Fruit fly (Drosophila melanogaster) whole organism, embryonic: Measurements from ENCODE around the gene CG7381.
A peak's percentile ranks its signal among the peaks of the same experiment; 100 is the strongest.

Experiments
- Adf1 ChIP-seq: fragments of 200-800 bp; sonication (Bioruptor generic); IDR thresholded peaks from 2 replicates; pipeline ENCODE4 v1.3.6; 2022; ENCODE audit warnings: missing biosample characterization, missing genetic modification characterization
- Bdp1 ChIP-seq: fragments of 200-800 bp; sonication (Bioruptor generic); optimal IDR thresholded peaks from 3 replicates; lab custom pipeline; 2016; ENCODE audit warnings: missing biosample characterization, missing genetic modification characterization
- CG10209 ChIP-seq: fragments of 200-800 bp; sonication (Bioruptor generic); optimal IDR thresholded peaks from 3 replicates; lab custom pipeline; 2017; ENCODE audit warnings: missing biosample characterization, mild to moderate bottlenecking, missing genetic modification characterization, missing genetic modification reagents
- CG12104 ChIP-seq: fragments of 200-800 bp; sonication (Bioruptor generic); optimal IDR thresholded peaks from 3 replicates; lab custom pipeline; 2016; ENCODE audit warnings: missing biosample characterization, missing genetic modification characterization
- CG15073 ChIP-seq: fragments of 200-800 bp; sonication (Bioruptor generic); optimal IDR thresholded peaks from 2 replicates; lab custom pipeline; 2016; ENCODE audit warnings: missing biosample characterization, missing genetic modification characterization
- CG1529 ChIP-seq: fragments of 200-800 bp; sonication (Bioruptor generic); optimal IDR thresholded peaks from 3 replicates; lab custom pipeline; 2018; ENCODE audit warnings: missing biosample characterization, missing genetic modification characterization
- CG15514 ChIP-seq: fragments of 200-800 bp; sonication (Bioruptor generic); optimal IDR thresholded peaks from 3 replicates; lab custom pipeline; 2017; ENCODE audit warnings: missing biosample characterization, missing genetic modification characterization, mild to moderate bottlenecking, moderate library complexity, missing genetic modification reagents
- CG15601 ChIP-seq: fragments of 200-800 bp; sonication (Bioruptor generic); optimal IDR thresholded peaks from 3 replicates; lab custom pipeline; 2019; ENCODE audit warnings: missing biosample characterization, mild to moderate bottlenecking, missing genetic modification characterization, moderate library complexity
- CG15696 ChIP-seq: fragments of 200-800 bp; sonication (Bioruptor generic); optimal IDR thresholded peaks from 2 replicates; lab custom pipeline; 2019; ENCODE audit warnings: missing biosample characterization, mild to moderate bottlenecking, missing genetic modification characterization, moderate library complexity
- CG1647 ChIP-seq: fragments of 200-800 bp; sonication (Bioruptor generic); optimal IDR thresholded peaks from 3 replicates; lab custom pipeline; 2016; ENCODE audit warnings: missing biosample characterization, missing genetic modification characterization
- CG30020 ChIP-seq: fragments of 200-800 bp; optimal IDR thresholded peaks from 2 replicates; lab custom pipeline; 2019; ENCODE audit warnings: missing biosample characterization, mild to moderate bottlenecking, missing genetic modification characterization, moderate library complexity
- CG33557 ChIP-seq: fragments of 200-800 bp; sonication (Bioruptor generic); optimal IDR thresholded peaks from 2 replicates; lab custom pipeline; 2019; ENCODE audit warnings: missing biosample characterization, mild to moderate bottlenecking, missing genetic modification characterization, moderate library complexity
- CG6791 ChIP-seq: fragments of 200-800 bp; sonication (Bioruptor generic); IDR thresholded peaks from 3 replicates; pipeline ENCODE4 v1.3.6; 2022; ENCODE audit warnings: missing biosample characterization, missing genetic modification characterization; ENCODE audit not compliant: partially characterized antibody
- CG8944 ChIP-seq: fragments of 200-800 bp; sonication (Bioruptor generic); optimal IDR thresholded peaks from 3 replicates; lab custom pipeline; 2016; ENCODE audit warnings: missing biosample characterization, missing genetic modification characterization
- CG9727 ChIP-seq: fragments of 200-800 bp; sonication (Bioruptor generic); optimal IDR thresholded peaks from 3 replicates; lab custom pipeline; 2017; ENCODE audit warnings: missing biosample characterization, mild to moderate bottlenecking, missing genetic modification characterization
- D19A ChIP-seq: fragments of 200-800 bp; optimal IDR thresholded peaks from 3 replicates; lab custom pipeline; 2019; ENCODE audit warnings: missing biosample characterization, mild to moderate bottlenecking, missing genetic modification characterization, moderate library complexity
- Dip3 ChIP-seq: fragments of 200-800 bp; sonication (Bioruptor generic); optimal IDR thresholded peaks from 3 replicates; lab custom pipeline; 2016; ENCODE audit warnings: missing biosample characterization, missing genetic modification characterization
- Doc3 ChIP-seq: fragments of 200-800 bp; sonication (Bioruptor generic); IDR thresholded peaks from 3 replicates; pipeline ENCODE4 v1.3.6; 2022; ENCODE audit warnings: missing biosample characterization, missing genetic modification characterization; ENCODE audit not compliant: partially characterized antibody
- Gsc ChIP-seq: fragments of 200-800 bp; sonication (Bioruptor generic); IDR thresholded peaks from 2 replicates; pipeline ENCODE4 v1.3.6; 2022; ENCODE audit warnings: missing biosample characterization, missing genetic modification characterization
- MESR4 ChIP-seq: fragments of 200-800 bp; sonication (Bioruptor generic); optimal IDR thresholded peaks from 2 replicates; lab custom pipeline; 2018; ENCODE audit warnings: missing biosample characterization, mild to moderate bottlenecking, missing genetic modification characterization, moderate library complexity
- NK7.1 ChIP-seq: fragments of 200-800 bp; sonication (Bioruptor generic); optimal IDR thresholded peaks from 3 replicates; lab custom pipeline; 2016; ENCODE audit warnings: missing biosample characterization, missing genetic modification characterization
- Six4 ChIP-seq: fragments of 200-800 bp; sonication (Bioruptor generic); optimal IDR thresholded peaks from 2 replicates; lab custom pipeline; 2016; ENCODE audit warnings: missing biosample characterization, missing genetic modification characterization
- Sox102F ChIP-seq: fragments of 200-800 bp; sonication (Bioruptor generic); optimal IDR thresholded peaks from 2 replicates; lab custom pipeline; 2018; ENCODE audit warnings: missing biosample characterization, mild to moderate bottlenecking, missing genetic modification characterization, moderate library complexity
- Ssrp ChIP-seq: fragments of 200-800 bp; sonication (Bioruptor generic); optimal IDR thresholded peaks from 2 replicates; lab custom pipeline; 2018; ENCODE audit warnings: missing biosample characterization, mild to moderate bottlenecking, missing genetic modification characterization, moderate library complexity
- Trl ChIP-seq, 3 experiments: fragments of >200 bp in 2 of 3; fragments of 200-800 bp in 1 of 3; sonication (Bioruptor generic) in 1 of 3; optimal IDR thresholded peaks; 2 replicates in 1 of 3; 3 replicates in 2 of 3; lab custom pipeline; 2016 to 2017; ENCODE audit warnings: missing biosample characterization in 1 of 3, missing genetic modification characterization in 1 of 3
- ab ChIP-seq: fragments of 200-800 bp; sonication (Bioruptor generic); optimal IDR thresholded peaks from 2 replicates; lab custom pipeline; 2016; ENCODE audit warnings: missing biosample characterization, missing genetic modification characterization
- cato ChIP-seq: fragments of 200-800 bp; sonication (Bioruptor generic); optimal IDR thresholded peaks from 2 replicates; lab custom pipeline; 2016; ENCODE audit warnings: missing biosample characterization, missing genetic modification characterization, borderline replicate concordance
- crol ChIP-seq: fragments of 200-800 bp; sonication (Bioruptor generic); IDR thresholded peaks from 2 replicates; pipeline ENCODE4 v1.3.6; 2022; ENCODE audit warnings: missing biosample characterization, missing genetic modification characterization
- crp ChIP-seq, 2 experiments: fragments of 200-800 bp; sonication (Bioruptor generic); optimal IDR thresholded peaks; 2 replicates in 1 of 2; 3 replicates in 1 of 2; lab custom pipeline; 2017; ENCODE audit warnings: missing biosample characterization in 2 of 2, missing genetic modification characterization in 2 of 2, mild to moderate bottlenecking in 1 of 2, moderate library complexity in 1 of 2
- ems ChIP-seq: fragments of 200-800 bp; sonication (Bioruptor generic); optimal IDR thresholded peaks from 3 replicates; lab custom pipeline; 2016; ENCODE audit warnings: missing biosample characterization, missing genetic modification characterization
- en ChIP-seq: fragments of 200-800 bp; sonication (Bioruptor generic); optimal IDR thresholded peaks from 2 replicates; lab custom pipeline; 2016; ENCODE audit warnings: missing biosample characterization, missing genetic modification characterization
- gsb-n ChIP-seq: fragments of 200-800 bp; sonication (Bioruptor generic); optimal IDR thresholded peaks from 3 replicates; lab custom pipeline; 2018; ENCODE audit warnings: missing biosample characterization, mild to moderate bottlenecking, missing genetic modification characterization
- ham ChIP-seq: fragments of 200-800 bp; sonication (Bioruptor generic); IDR thresholded peaks from 2 replicates; pipeline ENCODE4 v1.3.6; 2022; ENCODE audit warnings: missing biosample characterization, missing genetic modification characterization
- inv ChIP-seq: fragments of 200-800 bp; sonication (Bioruptor generic); IDR thresholded peaks from 2 replicates; pipeline ENCODE4 v1.3.6; 2022; ENCODE audit warnings: missing biosample characterization, missing genetic modification characterization; ENCODE audit not compliant: partially characterized antibody
- ken ChIP-seq: fragments of 200-800 bp; sonication (Bioruptor generic); IDR thresholded peaks from 3 replicates; pipeline ENCODE4 v1.3.6; 2022; ENCODE audit warnings: missing biosample characterization, missing genetic modification characterization
- klu ChIP-seq: fragments of 200-800 bp; sonication (Bioruptor generic); IDR thresholded peaks from 2 replicates; pipeline ENCODE4 v1.3.6; 2022; ENCODE audit warnings: missing biosample characterization, missing genetic modification characterization
- knrl ChIP-seq: fragments of 200-800 bp; sonication (Bioruptor generic); IDR thresholded peaks from 3 replicates; pipeline ENCODE4 v1.3.6; 2022; ENCODE audit warnings: missing biosample characterization, missing genetic modification characterization; ENCODE audit not compliant: partially characterized antibody
- lola ChIP-seq, 3 experiments: fragments of >200 bp in 2 of 3; fragments of 200-800 bp in 1 of 3; sonication (Bioruptor generic) in 1 of 3; optimal IDR thresholded peaks; 2 replicates each; lab custom pipeline; 2017 to 2019; ENCODE audit warnings: missing biosample characterization in 3 of 3, missing genetic modification characterization in 3 of 3, mild to moderate bottlenecking in 1 of 3, moderate library complexity in 1 of 3
- odd ChIP-seq: fragments of 200-800 bp; sonication (Bioruptor generic); optimal IDR thresholded peaks from 2 replicates; lab custom pipeline; 2017; ENCODE audit warnings: missing biosample characterization, mild to moderate bottlenecking, missing genetic modification characterization
- pan ChIP-seq, 4 experiments: fragments of >200 bp in 3 of 4; fragments of 200-800 bp in 1 of 4; sonication (Bioruptor generic) in 1 of 4; optimal IDR thresholded peaks in 3 of 4; IDR thresholded peaks in 1 of 4; 2 replicates each; pipeline versions ENCODE4 v1.3.6 to Lab custom; 2017 to 2022; ENCODE audit warnings: missing biosample characterization in 2 of 4, missing genetic modification characterization in 2 of 4, mixed read lengths in 1 of 4
- pzg ChIP-seq: fragments of 200-800 bp; sonication (Bioruptor generic); optimal IDR thresholded peaks from 3 replicates; lab custom pipeline; 2018; ENCODE audit warnings: missing biosample characterization, mild to moderate bottlenecking, missing genetic modification characterization, moderate library complexity
- sens ChIP-seq: fragments of 200-800 bp; sonication (Bioruptor generic); peaks from one replicate; lab custom pipeline; 2016; ENCODE audit warnings: missing biosample characterization, missing genetic modification characterization
- sna ChIP-seq: fragments of 200-800 bp; sonication (Bioruptor generic); IDR thresholded peaks from 2 replicates; pipeline ENCODE4 v1.3.6; 2022; ENCODE audit warnings: missing biosample characterization, missing genetic modification characterization; ENCODE audit not compliant: partially characterized antibody
- toy ChIP-seq: fragments of 200-800 bp; sonication (Bioruptor generic); IDR thresholded peaks from 2 replicates; pipeline ENCODE4 v1.3.6; 2022; ENCODE audit warnings: missing biosample characterization, missing genetic modification characterization
- tup ChIP-seq: fragments of 200-800 bp; sonication (Bioruptor generic); optimal IDR thresholded peaks from 2 replicates; lab custom pipeline; 2016; ENCODE audit warnings: missing biosample characterization, mild to moderate bottlenecking, missing genetic modification characterization, moderate library complexity
- yki ChIP-seq: fragments of >200 bp; optimal IDR thresholded peaks from 3 replicates; lab custom pipeline; 2018
- z ChIP-seq: fragments of 200-800 bp; sonication (Bioruptor generic); IDR thresholded peaks from 3 replicates; pipeline ENCODE4 v1.3.6; 2022; ENCODE audit warnings: missing biosample characterization, missing genetic modification characterization

CG7381 gene

dm6 chr3R:12981334-12982166 is 4.3 kb upstream of the CG7381 start (continued):
- TF ChIP-seq Ssrp (peak; percentile 50), sna (GFP tag; lab: Robert Waterston, UW) (no peak), CG30020 (tag; lab: Kevin White, UChicago) (no peak), CG1529 (GFP tag; lab: Kevin White, UChicago) (peak; percentile 23), ken (GFP tag; lab: Robert Waterston, UW) (peak; percentile 30; the same call in 1 of the 3 replicates), CG1647 (GFP tag; lab: Kevin White, UChicago) (peak; percentile 11), CG15073 (GFP tag; lab: Kevin White, UChicago) (peak; percentile 22), z (no peak), CG12104 (peak; percentile 78), cato (peak; percentile 25), NK7.1 (GFP tag; lab: Kevin White, UChicago) (no peak), knrl (GFP tag; lab: Robert Waterston, UW) (no peak), gsb-n (no peak), CG15696 (tag; lab: Kevin White, UChicago) (peak; percentile 60), CG15514 (GFP tag; lab: Kevin White, UChicago) (peak; percentile 40), Sox102F (GFP tag; lab: Kevin White, UChicago) (peak; percentile 70), Adf1 (GFP tag; lab: Robert Waterston, UW) (no peak), inv (no peak), Doc3 (GFP tag; lab: Robert Waterston, UW) (no peak), ham (GFP tag; lab: Robert Waterston, UW) (no peak), klu (GFP tag; lab: Robert Waterston, UW) (no peak), pan (optimal IDR thresholded peaks at IDR 0.05; lab: Kevin White, UChicago) (no peak), pan (GFP tag; optimal IDR thresholded peaks at IDR 0.05 in 1 of 2, IDR thresholded peaks at IDR 0.05 in 1 of 2) (peak in 1 of 2 experiments; percentile 61), MESR4 (GFP tag; lab: Kevin White, UChicago) (peak; percentile 26), Trl (optimal IDR thresholded peaks at IDR 0.05; lab: Kevin White, UChicago) (no peak), Trl (GFP tag; optimal IDR thresholded peaks at IDR 0.05; lab: Kevin White, UChicago) (peak; percentile 40), CG6791 (no peak), crp (GFP tag; optimal IDR thresholded peaks at IDR 0.05; lab: Kevin White, UChicago) (no peak), CG10209 (GFP tag; lab: Kevin White, UChicago) (peak; percentile 38), pzg (no peak), D19A (tag; lab: Kevin White, UChicago) (peak; percentile 60), yki (lab: Kevin White, UChicago) (no peak), Six4 (GFP tag; lab: Kevin White, UChicago) (peak; percentile 43), ab (GFP tag; lab: Kevin White, UChicago) (no peak), crol (GFP tag; lab: Robert Waterston, UW) (no peak), Bdp1 (GFP tag; lab: Kevin White, UChicago) (no peak), toy (GFP tag; lab: Robert Waterston, UW) (no peak), lola (GFP tag; optimal IDR thresholded peaks at IDR 0.05; lab: Kevin White, UChicago) (peak in 2 of 3 experiments; percentile 65 to 68), CG33557 (GFP tag; lab: Kevin White, UChicago) (no peak), Gsc (GFP tag; lab: Robert Waterston, UW) (no peak), CG15601 (no peak), Dip3 (GFP tag; lab: Kevin White, UChicago) (no peak), odd (GFP tag; lab: Kevin White, UChicago) (peak; percentile 40), sens (GFP tag; lab: Kevin White, UChicago) (peak; percentile 80), CG9727 (GFP tag; lab: Kevin White, UChicago) (peak; percentile 74), CG8944 (GFP tag; lab: Kevin White, UChicago) (peak; percentile 16), en (GFP tag; lab: Kevin White, UChicago) (no peak), tup (no peak), ems (GFP tag; lab: Kevin White, UChicago) (peak; percentile 41)
